Fruit fly (Drosophila melanogaster): ENCODE data around the gene CG31321.

Gene CG31321

DNA sequence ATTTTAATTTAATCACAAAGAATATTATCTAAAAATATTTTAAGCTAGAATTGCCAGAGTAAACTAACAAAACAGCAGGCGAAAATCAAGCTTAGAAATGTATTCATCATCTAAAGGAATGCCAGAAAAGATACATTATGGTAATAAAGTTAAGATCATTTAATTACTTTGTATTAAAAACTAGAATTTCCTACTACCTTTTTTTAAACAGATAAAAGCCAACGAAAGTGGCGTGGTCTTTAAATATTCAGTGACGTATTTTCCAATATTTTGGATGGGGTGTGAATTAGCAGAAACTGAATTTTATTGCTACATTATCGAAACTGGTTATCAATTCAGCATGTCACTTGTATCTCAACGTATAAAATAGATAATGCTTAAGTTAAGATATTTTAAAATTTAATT is 17.9 kb upstream of the CG31321 start:
- TF ChIP-seq CG8301 (tag; optimal IDR thresholded peaks at IDR 0.05) (peak; percentile 57), CG10348 (GFP tag; IDR thresholded peaks at IDR 0.05) (no peak), CG12605 (GFP tag; IDR thresholded peaks at IDR 0.05) (0 out of 2 replicates have a peak, but pooled peaks have one; percentile 19), Pif1B (GFP tag; optimal IDR thresholded peaks at IDR 0.05) (no peak), EcR (GFP tag; optimal IDR thresholded peaks at IDR 0.05) (no peak), CG32121 (GFP tag; IDR thresholded peaks at IDR 0.05) (peak; percentile 37; the same call in 1 of the 2 replicates), fd96Ca (GFP tag; IDR thresholded peaks at IDR 0.05) (no peak), rn (GFP tag; IDR thresholded peaks at IDR 0.05) (no peak), D1 (tag; optimal IDR thresholded peaks at IDR 0.05) (no peak), CG14655 (GFP tag; optimal IDR thresholded peaks at IDR 0.05) (peak; percentile 80), Pif1A (GFP tag; optimal IDR thresholded peaks at IDR 0.05) (no peak), Ets98B (GFP tag; IDR thresholded peaks at IDR 0.05) (no peak), CG17806 (tag; optimal IDR thresholded peaks at IDR 0.05) (peak; percentile 49), CG9948 (tag; optimal IDR thresholded peaks at IDR 0.05) (peak; percentile 72), Snoo (tag; optimal IDR thresholded peaks at IDR 0.05) (peak; percentile 32), gl (tag; optimal IDR thresholded peaks at IDR 0.05) (no peak), CG8159 (tag; optimal IDR thresholded peaks at IDR 0.05) (peak; percentile 74), CG34367 (tag; optimal IDR thresholded peaks at IDR 0.05) (peak; percentile 45), CG4496 (GFP tag; IDR thresholded peaks at IDR 0.05) (peak; percentile 30; the same call in 1 of the 3 replicates), CG13204 (GFP tag; optimal IDR thresholded peaks at IDR 0.05) (no peak), CG15710 (tag; optimal IDR thresholded peaks at IDR 0.05) (peak; percentile 54)

DNA sequence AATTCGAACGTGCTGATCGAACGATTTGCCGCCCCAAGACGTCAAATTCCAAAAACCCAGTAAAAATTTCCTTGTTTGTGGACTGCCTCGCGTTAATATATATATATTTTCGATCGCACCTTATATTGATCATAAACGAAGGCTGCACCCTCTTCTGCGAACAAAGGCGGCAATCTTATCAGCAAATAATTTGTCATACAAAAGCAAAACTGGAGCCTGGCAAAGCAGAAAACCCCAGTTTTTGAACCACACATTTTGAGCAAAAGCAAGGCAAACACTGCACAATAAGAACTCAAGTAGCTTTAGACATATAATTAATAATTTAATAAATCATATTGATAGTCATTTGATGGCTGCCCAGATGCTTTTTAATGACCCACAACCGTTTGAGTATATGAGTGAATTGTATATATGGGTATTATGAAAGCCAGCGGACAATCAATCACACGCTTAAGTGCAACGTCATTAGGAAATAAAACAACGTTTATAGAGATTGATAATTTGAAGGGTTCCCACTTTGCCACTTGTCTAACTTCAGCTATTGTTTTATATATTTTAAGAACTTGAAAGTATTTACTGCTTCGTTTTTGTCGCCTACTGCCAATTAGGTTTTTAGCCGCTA is 15.7 kb upstream of the CG31321 start:
- no peak for TF ChIP-seq CG8301 (tag; optimal IDR thresholded peaks at IDR 0.05)
- TF ChIP-seq Ets98B (GFP tag; IDR thresholded peaks at IDR 0.05): no peak

DNA sequence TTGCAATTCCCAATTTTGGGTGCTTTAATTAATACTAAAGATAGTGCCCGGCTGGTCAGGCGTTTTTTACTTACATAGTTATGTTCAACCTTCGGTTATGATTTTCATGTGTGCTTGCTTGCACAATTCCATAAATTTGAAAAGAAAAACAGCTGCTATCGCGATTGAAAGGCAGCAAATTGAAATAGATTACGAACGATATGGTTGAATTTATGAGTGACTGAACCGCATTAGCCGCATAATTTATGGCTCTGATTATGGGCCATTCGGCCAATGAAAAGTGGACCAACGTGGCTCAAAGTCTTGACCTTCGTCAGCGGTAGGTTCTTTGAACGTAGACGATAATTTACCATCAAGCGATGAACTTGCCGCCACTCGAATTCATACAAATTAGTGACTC is 14.0 kb upstream of the CG31321 start:
- TF ChIP-seq CG13204 (GFP tag; optimal IDR thresholded peaks at IDR 0.05) (no peak), CG15710 (tag; optimal IDR thresholded peaks at IDR 0.05) (no peak), CG8159 (tag; optimal IDR thresholded peaks at IDR 0.05) (no peak), rn (GFP tag; IDR thresholded peaks at IDR 0.05) (no peak)

DNA sequence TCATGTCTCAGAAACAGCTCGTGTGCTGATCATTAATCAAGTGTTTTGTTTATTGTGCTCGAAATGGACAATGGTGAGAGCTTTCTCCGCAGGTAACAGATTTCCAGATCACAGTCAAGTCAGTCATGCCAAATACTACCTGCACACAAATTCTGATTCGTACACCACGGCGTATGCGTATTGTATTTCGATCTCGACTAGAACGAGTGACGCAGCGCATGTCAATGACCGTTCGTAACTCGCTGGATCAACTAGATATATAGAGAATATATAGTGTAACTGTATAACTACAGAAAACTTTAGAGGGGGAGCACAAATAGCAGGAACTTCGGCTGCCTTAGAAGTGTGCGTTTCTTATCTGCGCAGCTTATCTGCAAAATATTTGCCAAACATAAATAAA is 13.5 kb upstream of the CG31321 start:
- TF ChIP-seq EcR (GFP tag; optimal IDR thresholded peaks at IDR 0.05) (peak; percentile 71), CG12605 (GFP tag; IDR thresholded peaks at IDR 0.05) (no peak)

DNA sequence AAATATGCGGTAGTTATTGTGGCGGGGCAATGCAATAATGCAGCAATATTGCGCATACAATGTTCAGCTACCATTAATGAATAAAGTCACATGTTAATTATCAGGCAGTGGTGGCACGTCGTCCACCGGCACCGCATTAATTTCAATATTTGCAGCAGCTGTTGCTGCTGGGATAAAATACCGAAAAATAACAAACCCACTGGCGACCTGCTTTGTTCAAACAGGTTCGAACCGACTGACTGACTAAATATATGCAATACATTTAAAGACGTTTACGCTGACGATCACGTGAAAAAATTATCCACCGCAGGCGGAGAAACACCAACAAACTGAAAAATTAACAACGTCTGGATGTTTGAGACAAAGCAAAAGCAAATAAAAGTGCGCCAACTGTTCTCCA is 12.7 kb upstream of the CG31321 start:
- TF ChIP-seq CG32121 (GFP tag; IDR thresholded peaks at IDR 0.05) (no peak), fd96Ca (GFP tag; IDR thresholded peaks at IDR 0.05) (0 out of 3 replicates have a peak, but pooled peaks have one; percentile 13), CG10348 (GFP tag; IDR thresholded peaks at IDR 0.05) (no peak)

DNA sequence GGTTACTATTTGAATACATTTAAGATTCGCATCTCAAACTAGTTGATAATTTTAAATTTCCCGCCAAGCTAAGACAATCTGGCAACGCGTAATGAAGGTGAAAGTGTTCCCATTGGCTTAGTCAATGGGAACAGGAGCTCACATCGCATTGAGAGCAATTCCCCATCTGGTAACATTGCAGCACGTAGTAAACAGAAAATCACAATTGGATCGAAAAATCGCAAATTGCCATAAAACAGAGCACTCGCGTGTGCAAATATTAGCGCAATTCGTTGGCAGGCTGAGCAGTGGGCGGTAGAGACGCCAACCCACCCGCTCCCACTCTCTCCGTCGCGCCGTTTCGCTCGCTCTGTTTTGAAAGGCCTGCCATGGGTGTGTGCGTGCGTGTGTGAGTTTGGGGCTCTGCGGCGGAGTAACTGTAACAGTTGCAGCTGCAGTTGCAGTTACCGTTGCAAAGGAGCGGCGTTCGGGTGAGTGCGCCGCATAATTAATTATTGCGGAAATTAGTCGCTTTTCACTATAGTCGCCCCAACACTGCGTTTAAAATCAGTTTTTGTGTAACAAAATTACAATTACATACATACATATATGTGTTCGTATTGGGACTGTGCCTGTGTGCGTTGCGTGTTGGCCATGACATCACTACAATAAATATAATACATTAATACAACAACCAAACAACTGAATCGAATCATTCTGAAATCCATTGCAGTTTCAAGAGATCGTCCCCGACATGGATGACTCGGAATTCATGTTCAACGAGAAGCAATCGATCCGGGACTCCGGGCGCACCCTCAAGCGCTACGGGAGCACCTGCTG is 11.9 kb upstream of the CG31321 start:
- TF ChIP-seq EcR (GFP tag; optimal IDR thresholded peaks at IDR 0.05): peak; percentile 6
- no peak for TF ChIP-seq CG32121 (GFP tag; IDR thresholded peaks at IDR 0.05)
- TF ChIP-seq CG4496 (GFP tag; IDR thresholded peaks at IDR 0.05): peak; percentile 62; the same call in 1 of the 3 replicates
- 0 out of 3 replicates have a peak, but pooled peaks have one; percentile 17 for TF ChIP-seq fd96Ca (GFP tag; IDR thresholded peaks at IDR 0.05)
- peak; percentile 49 for TF ChIP-seq Ets98B (GFP tag; IDR thresholded peaks at IDR 0.05)

DNA sequence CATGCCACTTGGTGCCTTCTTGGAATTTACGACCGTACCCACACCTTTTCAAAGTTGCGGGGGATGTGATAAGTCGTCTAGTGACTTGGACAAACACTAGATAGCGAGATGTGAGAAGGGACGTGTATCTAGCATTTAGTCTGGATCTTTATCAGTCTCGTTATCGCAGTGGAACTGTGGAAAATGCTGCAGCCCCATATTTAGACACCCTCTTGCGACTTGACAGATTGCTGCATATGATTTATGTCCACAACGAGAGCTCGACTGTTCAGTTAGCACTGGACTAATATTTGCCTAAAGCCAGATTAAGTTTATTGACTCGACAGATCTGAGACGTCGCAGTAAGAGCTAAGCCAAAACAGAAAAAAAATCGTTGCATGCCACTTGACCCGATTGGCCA is 10.3 kb upstream of the CG31321 start:
- TF ChIP-seq CG8159 (tag; optimal IDR thresholded peaks at IDR 0.05): no peak
- no peak for TF ChIP-seq Snoo (tag; optimal IDR thresholded peaks at IDR 0.05)
- no peak for TF ChIP-seq CG15710 (tag; optimal IDR thresholded peaks at IDR 0.05)
- no peak for TF ChIP-seq CG17806 (tag; optimal IDR thresholded peaks at IDR 0.05)
- no peak for TF ChIP-seq gl (tag; optimal IDR thresholded peaks at IDR 0.05)

DNA sequence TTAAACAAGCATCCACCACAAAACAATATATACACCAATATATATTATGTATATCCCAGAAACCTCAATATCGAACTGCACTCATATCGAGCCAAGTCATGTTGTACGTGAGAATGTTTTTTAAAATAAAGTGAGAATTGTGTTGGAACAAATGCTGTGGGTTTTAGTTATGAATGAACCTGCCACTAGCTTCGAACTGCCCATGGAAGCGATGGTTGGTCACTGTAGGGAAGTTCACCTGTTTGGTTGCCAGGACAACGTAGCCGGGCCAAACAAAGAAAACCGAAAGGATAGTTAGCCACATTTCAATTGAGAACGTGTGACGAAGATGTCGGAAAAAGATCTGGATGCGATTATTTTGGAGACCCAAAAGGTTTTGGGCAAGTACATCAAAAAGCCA is 8.0 kb upstream of the CG31321 start, which contains the start of gene IFT54:
TSS of gene IFT54 (plus strand) at position 301 of the 400 bp plus-strand sequence.
- no peak for TF ChIP-seq Pif1A (GFP tag; optimal IDR thresholded peaks at IDR 0.05)
- TF ChIP-seq CG14655 (GFP tag; optimal IDR thresholded peaks at IDR 0.05): no peak
- TF ChIP-seq CG12605 (GFP tag; IDR thresholded peaks at IDR 0.05): no peak
- TF ChIP-seq Ets98B (GFP tag; IDR thresholded peaks at IDR 0.05): no peak
- TF ChIP-seq CG8301 (tag; optimal IDR thresholded peaks at IDR 0.05): no peak

Measured in whole organism, pupa.